Worm (Caenorhabditis elegans) whole organism, L4 larva: Measurements from ENCODE around the gene K01D12.9.

ENCODE experiments used
- F10B5.3 ChIP-seq: sonication (generic microtip); optimal IDR thresholded peaks from 2 replicates; lab custom pipeline; 2016; ENCODE audit warnings: mild to moderate bottlenecking, missing genetic modification characterization, missing compliant biosample characterization
- F26F4.8 ChIP-seq: fragments of 200-800 bp; sonication (Bioruptor generic); conservative IDR thresholded peaks from 2 replicates; pipeline ENCODE4 v1.3.6; 2022; ENCODE audit warnings: missing genetic modification characterization, missing compliant biosample characterization
- F44E2.7 ChIP-seq: fragments of 200-800 bp; sonication (Bioruptor generic); IDR thresholded peaks from 2 replicates; pipeline ENCODE4 v2.1.2; 2022; ENCODE audit warnings: missing genetic modification characterization, missing compliant biosample characterization
- R02D3.7 ChIP-seq: fragments of 150-350 bp; sonication (generic microtip); optimal IDR thresholded peaks from 3 replicates; lab custom pipeline; 2014; ENCODE audit warnings: missing biosample characterization, missing genetic modification characterization
- Y105C5A.15 ChIP-seq: fragments of 200-800 bp; sonication (Bioruptor generic); IDR thresholded peaks from 2 replicates; pipeline ENCODE4 v1.3.6; 2022; ENCODE audit warnings: missing genetic modification characterization, missing compliant biosample characterization
- Y48G9A.11 ChIP-seq: fragments of 200-800 bp; sonication (Bioruptor generic); IDR thresholded peaks from 2 replicates; pipeline ENCODE4 v1.3.6; 2022; ENCODE audit warnings: missing genetic modification reagents, missing genetic modification characterization, missing compliant biosample characterization
- Y5F2A.4 ChIP-seq: fragments of 200-800 bp; sonication (Bioruptor generic); optimal IDR thresholded peaks from 2 replicates; lab custom pipeline; 2018; ENCODE audit warnings: mild to moderate bottlenecking, missing genetic modification characterization, missing compliant biosample characterization
- aha-1 ChIP-seq: fragments of 150-350 bp; peaks from one replicate; lab custom pipeline; 2014; ENCODE audit warnings: missing biosample characterization, missing genetic modification characterization
- ama-1 ChIP-seq: fragments of 150-350 bp; optimal IDR thresholded peaks from 2 replicates; lab custom pipeline; 2014; ENCODE audit warnings: inconsistent platforms, mixed read lengths
- ceh-44 ChIP-seq: fragments of 200-800 bp; sonication (Bioruptor generic); IDR thresholded peaks from 2 replicates; pipeline ENCODE4 v1.3.6; 2022; ENCODE audit warnings: missing genetic modification reagents, missing genetic modification characterization, missing compliant biosample characterization
- ceh-82 ChIP-seq: sonication (generic microtip); optimal IDR thresholded peaks from 2 replicates; lab custom pipeline; 2017; ENCODE audit warnings: missing biosample characterization, missing genetic modification characterization
- dmd-6 ChIP-seq: fragments of 200-800 bp; sonication (Bioruptor generic); IDR thresholded peaks from 2 replicates; pipeline ENCODE4 v1.3.6; 2022; ENCODE audit warnings: missing genetic modification reagents, missing genetic modification characterization, missing compliant biosample characterization
- dmd-8 ChIP-seq: fragments of 200-800 bp; sonication (Bioruptor generic); IDR thresholded peaks from 2 replicates; pipeline ENCODE4 v1.3.6; 2022; ENCODE audit warnings: missing genetic modification characterization, missing compliant biosample characterization
- dpl-1 ChIP-seq: fragments of 150-350 bp; optimal IDR thresholded peaks from 2 replicates; lab custom pipeline; 2014; ENCODE audit warnings: missing biosample characterization, missing genetic modification reagents, missing genetic modification characterization
- duxl-1 ChIP-seq: sonication (generic microtip); optimal IDR thresholded peaks from 2 replicates; lab custom pipeline; 2016; ENCODE audit warnings: mild to moderate bottlenecking, missing genetic modification characterization, moderate library complexity, missing compliant biosample characterization; ENCODE audit not compliant: poor library complexity
- dve-1 ChIP-seq: sonication (generic microtip); optimal IDR thresholded peaks from 2 replicates; lab custom pipeline; 2017; ENCODE audit warnings: antibody characterized with exemption, mild to moderate bottlenecking, missing genetic modification characterization, missing compliant biosample characterization; ENCODE audit not compliant: insufficient read depth
- egl-43 ChIP-seq: fragments of 200-800 bp; sonication (Bioruptor generic); IDR thresholded peaks from 2 replicates; pipeline ENCODE4 v1.3.6; 2022; ENCODE audit warnings: missing genetic modification reagents, missing genetic modification characterization, missing compliant biosample characterization
- fkh-10 ChIP-seq: fragments of 150-350 bp; optimal IDR thresholded peaks from 2 replicates; lab custom pipeline; 2014; ENCODE audit warnings: missing biosample characterization, missing genetic modification reagents, missing genetic modification characterization
- hlh-11 ChIP-seq: fragments of 200-800 bp; sonication (Bioruptor generic); optimal IDR thresholded peaks from 2 replicates; lab custom pipeline; 2018; ENCODE audit warnings: mild to moderate bottlenecking, missing genetic modification characterization, missing compliant biosample characterization
- hlh-30 ChIP-seq: sonication (generic microtip); optimal IDR thresholded peaks from 2 replicates; lab custom pipeline; 2017; ENCODE audit warnings: antibody characterized with exemption, mild to moderate bottlenecking, missing genetic modification characterization, missing compliant biosample characterization; ENCODE audit not compliant: insufficient read depth
- lin-39 ChIP-seq: fragments of 150-350 bp; optimal IDR thresholded peaks from 2 replicates; lab custom pipeline; 2014; ENCODE audit warnings: missing biosample characterization, missing genetic modification reagents, missing genetic modification characterization
- madf-9 ChIP-seq: fragments of 200-800 bp; sonication (Bioruptor generic); conservative IDR thresholded peaks from 2 replicates; pipeline ENCODE4 v1.3.6; 2022; ENCODE audit warnings: missing genetic modification reagents, missing genetic modification characterization, missing compliant biosample characterization
- mep-1 ChIP-seq: fragments of 150-350 bp; sonication (generic microtip); optimal IDR thresholded peaks from 3 replicates; lab custom pipeline; 2014; ENCODE audit warnings: missing biosample characterization, missing genetic modification characterization
- mes-2 ChIP-seq: sonication (generic microtip); optimal IDR thresholded peaks from 2 replicates; lab custom pipeline; 2016; ENCODE audit warnings: missing genotype, mild to moderate bottlenecking, missing genetic modification characterization, missing compliant biosample characterization; ENCODE audit not compliant: poor library complexity, severe bottlenecking
- nhr-11 ChIP-seq: fragments of 150-350 bp; optimal IDR thresholded peaks from 2 replicates; lab custom pipeline; 2014; ENCODE audit warnings: missing biosample characterization, missing genetic modification characterization
- nhr-111 ChIP-seq: fragments of 200-800 bp; sonication (Bioruptor generic); optimal IDR thresholded peaks from 2 replicates; lab custom pipeline; 2018; ENCODE audit warnings: mild to moderate bottlenecking, missing genetic modification characterization, missing compliant biosample characterization
- nhr-76 ChIP-seq: fragments of 150-350 bp; optimal IDR thresholded peaks from 2 replicates; lab custom pipeline; 2014; ENCODE audit warnings: missing biosample characterization, missing genetic modification characterization
- php-3 ChIP-seq: fragments of 200-800 bp; sonication (Bioruptor generic); IDR thresholded peaks from 2 replicates; pipeline ENCODE4 v1.3.6; 2022; ENCODE audit warnings: missing genetic modification reagents, missing genetic modification characterization, missing compliant biosample characterization
- rbr-2 ChIP-seq: sonication (generic microtip); optimal IDR thresholded peaks from 2 replicates; lab custom pipeline; 2016; ENCODE audit warnings: missing genotype, missing genetic modification characterization, missing compliant biosample characterization
- saeg-2 ChIP-seq: fragments of 200-800 bp; sonication (Bioruptor generic); IDR thresholded peaks from 2 replicates; pipeline ENCODE4 v1.3.6; 2022; ENCODE audit warnings: missing genetic modification reagents, missing genetic modification characterization, missing compliant biosample characterization
- set-16 ChIP-seq: fragments of 200-800 bp; sonication (Bioruptor generic); IDR thresholded peaks from 2 replicates; pipeline ENCODE4 v1.3.6; 2022; ENCODE audit warnings: missing genetic modification reagents, missing genetic modification characterization, missing compliant biosample characterization
- snpc-1.2 ChIP-seq: fragments of 200-800 bp; sonication (Bioruptor generic); IDR thresholded peaks from 2 replicates; pipeline ENCODE4 v1.3.6; 2022; ENCODE audit warnings: missing genetic modification reagents, missing genetic modification characterization, missing compliant biosample characterization
- spr-1 ChIP-seq: sonication (generic microtip); optimal IDR thresholded peaks from 2 replicates; lab custom pipeline; 2016; ENCODE audit warnings: mild to moderate bottlenecking, missing genetic modification characterization, missing compliant biosample characterization
- tag-97 ChIP-seq: fragments of 200-800 bp; sonication (Bioruptor generic); IDR thresholded peaks from 2 replicates; pipeline ENCODE4 v1.3.6; 2022; ENCODE audit warnings: missing genetic modification characterization, missing compliant biosample characterization
- tra-1 ChIP-seq: fragments of 200-800 bp; sonication (Bioruptor generic); IDR thresholded peaks from 2 replicates; pipeline ENCODE4 v1.3.6; 2022; ENCODE audit warnings: missing genetic modification reagents, missing genetic modification characterization, missing compliant biosample characterization
- unc-130 ChIP-seq: sonication (generic microtip); optimal IDR thresholded peaks from 2 replicates; lab custom pipeline; 2016; ENCODE audit warnings: missing genetic modification reagents, missing genetic modification characterization, missing compliant biosample characterization
- unc-39 ChIP-seq: sonication (generic microtip); optimal IDR thresholded peaks from 2 replicates; lab custom pipeline; 2017; ENCODE audit warnings: missing biosample characterization, missing genetic modification characterization
- unc-62 ChIP-seq, 3 experiments: fragments of 150-350 bp in 1 of 3; sonication (generic microtip); optimal IDR thresholded peaks in 2 of 3; peaks in 1 of 3; 1 replicate in 1 of 3; 2 replicates in 2 of 3; lab custom pipeline; 2014 to 2017; ENCODE audit warnings: missing biosample characterization in 3 of 3, missing genetic modification characterization in 3 of 3, missing genetic modification reagents in 3 of 3, missing genotype in 1 of 3
- zfp-2 ChIP-seq: sonication (generic microtip); optimal IDR thresholded peaks from 2 replicates; lab custom pipeline; 2016; ENCODE audit warnings: mild to moderate bottlenecking, missing genetic modification characterization, missing compliant biosample characterization
- zfp-3 ChIP-seq: fragments of 200-800 bp; sonication (Bioruptor generic); conservative IDR thresholded peaks from 2 replicates; pipeline ENCODE4 v1.3.6; 2022; ENCODE audit warnings: missing genetic modification reagents, missing genetic modification characterization, missing compliant biosample characterization
- zip-11 ChIP-seq: fragments of 200-800 bp; sonication (Bioruptor generic); IDR thresholded peaks from 2 replicates; pipeline ENCODE4 v1.3.6; 2022; ENCODE audit warnings: missing genetic modification characterization, missing compliant biosample characterization
- ztf-11 ChIP-seq: fragments of 150-350 bp; optimal IDR thresholded peaks from 2 replicates; lab custom pipeline; 2014; ENCODE audit warnings: missing biosample characterization, missing genetic modification characterization
- ztf-7 ChIP-seq: fragments of 150-350 bp; optimal IDR thresholded peaks from 2 replicates; lab custom pipeline; 2014; ENCODE audit warnings: missing biosample characterization, missing genetic modification characterization

K01D12.9 gene

ce11 chrV:12408525-12408924 lies 4.1 kb upstream of the K01D12.9 start, which contains the start of gene cdr-4:
Gene cdr-4, minus strand, starts transcription at chrV:12408625.
- TF ChIP-seq madf-9 (GFP tag; lab: Robert Waterston, UW) (no peak), ceh-44 (GFP tag; lab: Robert Waterston, UW) (no peak), F10B5.3 (no peak), spr-1 (tag; lab: Kevin White, UChicago) (no peak), zfp-2 (tag; lab: Kevin White, UChicago) (no peak), rbr-2 (tag; lab: Kevin White, UChicago) (no peak), ceh-82 (tag; lab: Kevin White, UChicago) (no peak), duxl-1 (tag; lab: Kevin White, UChicago) (no peak), zfp-3 (no peak), hlh-30 (tag; lab: Kevin White, UChicago) (no peak), ztf-11 (tag; lab: Kevin White, UChicago) (no peak), saeg-2 (no peak), dpl-1 (no peak), mes-2 (no peak), egl-43 (GFP tag; lab: Robert Waterston, UW) (no peak), ama-1 (no peak)

DNA sequence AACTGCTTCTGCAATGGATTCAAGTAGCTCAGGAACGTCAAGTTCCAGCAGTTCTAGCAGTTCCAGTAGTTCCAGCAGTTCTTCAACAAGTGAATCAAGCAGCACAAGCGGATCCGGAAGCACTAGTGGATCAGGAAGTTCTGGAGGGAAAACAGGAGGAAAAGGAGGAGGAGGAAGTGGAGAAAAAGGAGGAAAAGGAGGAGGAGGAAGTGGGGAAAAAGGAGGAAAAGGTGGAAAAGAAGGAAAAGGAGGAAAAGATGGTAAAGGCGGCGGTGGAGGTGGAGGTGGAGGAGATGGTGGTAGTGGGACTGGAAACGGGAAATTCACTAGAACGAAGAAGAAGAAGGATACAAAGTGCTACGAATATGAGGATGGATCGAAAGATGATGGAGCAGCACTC lies 2.1 kb upstream of the K01D12.9 start:
- TF ChIP-seq unc-62 (GFP tag; optimal IDR thresholded peaks at IDR 0.05 in 1 of 2; lab: Kevin White, UChicago) (peak in 1 of 2 experiments; percentile 82), unc-62 (tag; optimal IDR thresholded peaks at IDR 0.05; lab: Kevin White, UChicago) (no peak), set-16 (GFP tag; lab: Robert Waterston, UW) (peak; percentile 78; the same call in 1 of the 2 replicates), Y105C5A.15 (GFP tag; lab: Robert Waterston, UW) (0 out of 2 replicates have a peak, but pooled peaks have one; percentile 36), nhr-11 (no peak), unc-39 (no peak), fkh-10 (GFP tag; lab: Kevin White, UChicago) (no peak)

- TF ChIP-seq lin-39 (tag; lab: Kevin White, UChicago) (no peak), dve-1 (tag; lab: Kevin White, UChicago) (no peak), Y48G9A.11 (GFP tag; lab: Robert Waterston, UW) (no peak), php-3 (GFP tag; lab: Robert Waterston, UW) (no peak), ama-1 (no peak), R02D3.7 (tag; lab: Kevin White, UChicago) (no peak), nhr-111 (GFP tag; lab: Kevin White, UChicago) (no peak), hlh-11 (tag; lab: Kevin White, UChicago) (no peak), zfp-3 (no peak)
These were observed 1.5 kb upstream of the K01D12.9 start, which contains the start of gene K01D12.10 for ce11 chrV:12405929-12406328. Gene K01D12.10, plus strand, starts transcription at chrV:12406229.

DNA sequence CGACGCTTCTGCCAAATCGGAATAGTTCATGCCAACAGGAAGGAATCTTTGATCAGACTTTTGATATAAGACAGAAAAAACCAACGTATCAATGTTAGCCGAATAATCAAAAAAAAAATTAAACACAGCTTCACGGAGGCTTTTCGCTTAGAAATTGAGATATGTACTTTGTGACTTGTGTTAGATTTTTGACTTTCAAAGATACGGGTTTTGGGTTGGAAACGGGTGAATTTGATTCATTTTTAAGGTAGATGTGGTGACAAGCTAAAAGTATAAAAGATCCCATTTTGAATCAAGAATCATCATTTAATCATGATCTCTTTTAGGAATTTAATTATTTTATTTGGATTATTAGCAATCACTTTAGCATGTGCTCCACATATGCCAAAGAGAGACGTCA lies 2.1 kb downstream of the K01D12.9 start, which contains the start of gene K01D12.8:
Gene K01D12.8 (plus strand): TSS at position 301 of the 400 bp plus-strand sequence.
- no peak for TF ChIP-seq madf-9 (GFP tag; lab: Robert Waterston, UW)
- peak in 1 of 2 experiments; percentile 32 for TF ChIP-seq unc-62 (GFP tag; optimal IDR thresholded peaks at IDR 0.05 in 1 of 2; lab: Kevin White, UChicago)
- no peak for TF ChIP-seq unc-62 (tag; optimal IDR thresholded peaks at IDR 0.05; lab: Kevin White, UChicago)
- TF ChIP-seq nhr-76 (tag; lab: Kevin White, UChicago) = no peak
- TF ChIP-seq zip-11 = no peak
- no peak for TF ChIP-seq Y5F2A.4 (GFP tag; lab: Kevin White, UChicago)
- TF ChIP-seq ama-1 = no peak
- no peak for TF ChIP-seq saeg-2
- TF ChIP-seq dmd-8 (GFP tag; lab: Robert Waterston, UW) = no peak

ce11 chrV:12401383-12401782 lies 3.1 kb downstream of the K01D12.9 start, which contains the start of gene K01D12.7:
Gene K01D12.7, minus strand, starts transcription at chrV:12401483.
- TF ChIP-seq F26F4.8 (GFP tag; lab: Robert Waterston, UW) (no peak), tra-1 (GFP tag; lab: Robert Waterston, UW) (no peak), snpc-1.2 (GFP tag; lab: Robert Waterston, UW) (no peak), zfp-2 (tag; lab: Kevin White, UChicago) (no peak), dmd-6 (GFP tag; lab: Robert Waterston, UW) (no peak), F44E2.7 (no peak), tag-97 (no peak), lin-39 (tag; lab: Kevin White, UChicago) (no peak), unc-62 (GFP tag; optimal IDR thresholded peaks at IDR 0.05 in 1 of 2; lab: Kevin White, UChicago) (no peak), unc-62 (tag; optimal IDR thresholded peaks at IDR 0.05; lab: Kevin White, UChicago) (no peak), rbr-2 (tag; lab: Kevin White, UChicago) (no peak), ztf-7 (no peak), unc-130 (GFP tag; lab: Kevin White, UChicago) (no peak), mep-1 (tag; lab: Kevin White, UChicago) (no peak), aha-1 (tag; lab: Kevin White, UChicago) (no peak), spr-1 (tag; lab: Kevin White, UChicago) (no peak)
